Worm (Caenorhabditis elegans): ENCODE results near the gene C04E7.3.

Gene C04E7.3

ce11 chrX:353134-353669 is 6.2 kb upstream of the C04E7.3 start, which contains the start of gene sor-3:
Gene sor-3 (plus strand): TSS chrX:353619.
- TF ChIP-seq egl-27 (tag; optimal IDR thresholded peaks at IDR 0.05): peak; percentile 42
- no peak for TF ChIP-seq zag-1 (tag; optimal IDR thresholded peaks at IDR 0.05)
- TF ChIP-seq R02D3.7 (tag; optimal IDR thresholded peaks at IDR 0.05): no peak
- TF ChIP-seq mml-1 (tag; optimal IDR thresholded peaks at IDR 0.05): no peak
- TF ChIP-seq fos-1 (tag; optimal IDR thresholded peaks at IDR 0.05): no peak
- TF ChIP-seq nhr-77 (tag; optimal IDR thresholded peaks at IDR 0.05): no peak
- no peak for TF ChIP-seq nhr-76 (tag; optimal IDR thresholded peaks at IDR 0.05)
- TF ChIP-seq pqm-1 (tag; optimal IDR thresholded peaks at IDR 0.05): peak; percentile 50
- peak; percentile 36 for TF ChIP-seq snpc-4 (tag; optimal IDR thresholded peaks at IDR 0.05)
- TF ChIP-seq ceh-28 (tag; optimal IDR thresholded peaks at IDR 0.05): peak; percentile 20
- TF ChIP-seq nhr-43 (tag; optimal IDR thresholded peaks at IDR 0.05; ENCODE audit: poor library complexity, severe bottlenecking): peak; percentile 75
- TF ChIP-seq nhr-12 (tag; optimal IDR thresholded peaks at IDR 0.05): no peak
- no peak for TF ChIP-seq ztf-11 (tag; optimal IDR thresholded peaks at IDR 0.05)
- peak; percentile 26 for TF ChIP-seq unc-62 (GFP tag; optimal IDR thresholded peaks at IDR 0.05)
- no peak for TF ChIP-seq unc-39 (tag; optimal IDR thresholded peaks at IDR 0.05)
- peak; percentile 28 for TF ChIP-seq nhr-11 (tag; optimal IDR thresholded peaks at IDR 0.05)
- peak; percentile 69 for TF ChIP-seq jun-1 (tag; optimal IDR thresholded peaks at IDR 0.05)
- TF ChIP-seq fkh-2 (tag; optimal IDR thresholded peaks at IDR 0.05): no peak
- TF ChIP-seq nhr-23 (tag; optimal IDR thresholded peaks at IDR 0.05): peak; percentile 67
- no peak for TF ChIP-seq eor-1 (tag; optimal IDR thresholded peaks at IDR 0.05)
- TF ChIP-seq nfya-1 (tag; optimal IDR thresholded peaks at IDR 0.05; ENCODE audit: insufficient read depth): peak; percentile 87
- TF ChIP-seq sea-2 (GFP tag; optimal IDR thresholded peaks at IDR 0.05): no peak
- TF ChIP-seq lsy-12 (tag; optimal IDR thresholded peaks at IDR 0.05): peak; percentile 38
- no peak for TF ChIP-seq nhr-67 (tag; optimal IDR thresholded peaks at IDR 0.05)
- TF ChIP-seq ztf-4 (tag; optimal IDR thresholded peaks at IDR 0.05): no peak
- TF ChIP-seq skn-1 (tag; optimal IDR thresholded peaks at IDR 0.05): peak; percentile 85
- TF ChIP-seq egl-5 (tag; optimal IDR thresholded peaks at IDR 0.05): peak; percentile 71
- TF ChIP-seq tbx-2 (tag; optimal IDR thresholded peaks at IDR 0.05): peak; percentile 70
- no peak for TF ChIP-seq ceh-9 (tag; optimal IDR thresholded peaks at IDR 0.05)
- peak; percentile 39 for TF ChIP-seq ceh-16 (tag; optimal IDR thresholded peaks at IDR 0.05)
- TF ChIP-seq daf-12 (tag; optimal IDR thresholded peaks at IDR 0.05): no peak
- peak; percentile 61 for TF ChIP-seq elt-2 (tag; optimal IDR thresholded peaks at IDR 0.05)
- TF ChIP-seq ZK546.5 (tag; optimal IDR thresholded peaks at IDR 0.05): no peak
- TF ChIP-seq mdl-1 (tag; optimal IDR thresholded peaks at IDR 0.05): peak; percentile 52
- peak; percentile 98 for TF ChIP-seq hmg-11 (tag; optimal IDR thresholded peaks at IDR 0.05)
- TF ChIP-seq fkh-10 (GFP tag; optimal IDR thresholded peaks at IDR 0.05): peak; percentile 74
- no peak for TF ChIP-seq aly-2 (tag; optimal IDR thresholded peaks at IDR 0.05)
- TF ChIP-seq ama-1 (optimal IDR thresholded peaks at IDR 0.05): no peak
- peak; percentile 71 for TF ChIP-seq nhr-25 (tag; optimal IDR thresholded peaks at IDR 0.05)
- peak; percentile 53 for TF ChIP-seq lin-15B (tag; optimal IDR thresholded peaks at IDR 0.05)
- TF ChIP-seq elt-1 (tag; optimal IDR thresholded peaks at IDR 0.05): no peak
- no peak for TF ChIP-seq elt-3 (tag; optimal IDR thresholded peaks at IDR 0.05)
- TF ChIP-seq lin-39 (tag; optimal IDR thresholded peaks at IDR 0.05): peak; percentile 79
- TF ChIP-seq pha-4 (tag; optimal IDR thresholded peaks at IDR 0.05): peak; percentile 84
- peak; percentile 67 for TF ChIP-seq ceh-82 (tag; optimal IDR thresholded peaks at IDR 0.05)
- TF ChIP-seq nhr-28 (tag; optimal IDR thresholded peaks at IDR 0.05): peak; percentile 64
- TF ChIP-seq nhr-237 (tag; optimal IDR thresholded peaks at IDR 0.05): no peak
